Fruit fly (Drosophila melanogaster): ENCODE data around the gene eIF2D.
A peak's percentile ranks its signal among the peaks of the same experiment; 100 is the strongest.

Gene eIF2D

dm6 chr3R:29122817-29123611, 28.6 kb downstream of the eIF2D start, which contains the start of the genes yem and Ctl2 (continued):
- TF ChIP-seq ham (GFP tag; IDR thresholded peaks at IDR 0.05) (no peak; the same call in 1 of the 2 replicates), tin (GFP tag; optimal IDR thresholded peaks at IDR 0.05) (peak; percentile 84), CG13894 (tag; optimal IDR thresholded peaks at IDR 0.05) (peak; percentile 1), C15 (GFP tag; IDR thresholded peaks at IDR 0.05) (no peak), kah (GFP tag; optimal IDR thresholded peaks at IDR 0.05) (peak; percentile 22), fd96Cb (tag; optimal IDR thresholded peaks at IDR 0.05) (peak; percentile 44), CrebB (tag; optimal IDR thresholded peaks at IDR 0.05) (no peak), slou (GFP tag; optimal IDR thresholded peaks at IDR 0.05) (peak; percentile 59), eyg (GFP tag; optimal IDR thresholded peaks at IDR 0.05) (peak; percentile 62), Vsx1 (GFP tag; optimal IDR thresholded peaks at IDR 0.05) (no peak), Chrac-16 (GFP tag; optimal IDR thresholded peaks at IDR 0.05) (peak; percentile 71), pan (optimal IDR thresholded peaks at IDR 0.05) (no peak), pan (GFP tag; optimal IDR thresholded peaks at IDR 0.05 in 1 of 2, IDR thresholded peaks at IDR 0.05 in 1 of 2) (peak in 1 of 2 experiments; percentile 9), hkb (optimal IDR thresholded peaks at IDR 0.05) (peak; percentile 88), hkb (GFP tag; IDR thresholded peaks at IDR 0.05) (no peak), CG11560 (tag; IDR thresholded peaks at IDR 0.05) (peak; percentile 32; the same call in 1 of the 3 replicates), Lpt (GFP tag; optimal IDR thresholded peaks at IDR 0.05) (no peak), Dp (GFP tag; optimal IDR thresholded peaks at IDR 0.05) (peak; percentile 11), ase (GFP tag; IDR thresholded peaks at IDR 0.05) (no peak; the same call in 2 of the 3 replicates), CG17359 (tag; optimal IDR thresholded peaks at IDR 0.05) (peak; percentile 11), tgo (GFP tag; IDR thresholded peaks at IDR 0.05) (peak; percentile 58; the same call in 1 of the 3 replicates), rib (GFP tag; IDR thresholded peaks at IDR 0.05) (peak; percentile 87), CoRest (tag; optimal IDR thresholded peaks at IDR 0.05) (peak; percentile 83), lola (GFP tag; optimal IDR thresholded peaks at IDR 0.05) (peak in 1 of 3 experiments; percentile 69), Dip3 (GFP tag; optimal IDR thresholded peaks at IDR 0.05) (peak; percentile 86), CG2875 (GFP tag; optimal IDR thresholded peaks at IDR 0.05) (no peak), schlank (tag; optimal IDR thresholded peaks at IDR 0.05) (no peak), Sox100B (GFP tag; optimal IDR thresholded peaks at IDR 0.05) (no peak), CG1233 (GFP tag; optimal IDR thresholded peaks at IDR 0.05) (peak; percentile 48), Nf-YC (tag; optimal IDR thresholded peaks at IDR 0.05) (peak; percentile 58), hth (optimal IDR thresholded peaks at IDR 0.05) (no peak), CG6765 (GFP tag; optimal IDR thresholded peaks at IDR 0.05) (no peak), croc (GFP tag; conservative IDR thresholded peaks at IDR 0.05) (peak; percentile 39; the same call in 2 of the 3 replicates), CG14050 (GFP tag; IDR thresholded peaks at IDR 0.05) (no peak; the same call in 2 of the 3 replicates), tup (GFP tag; optimal IDR thresholded peaks at IDR 0.05) (peak; percentile 31), emc (GFP tag; optimal IDR thresholded peaks at IDR 0.05) (peak; percentile 55), Sox102F (GFP tag; optimal IDR thresholded peaks at IDR 0.05) (peak; percentile 59), CG10565 (GFP tag; optimal IDR thresholded peaks at IDR 0.05) (no peak), Dfd (GFP tag; optimal IDR thresholded peaks at IDR 0.05) (no peak), p53 (GFP tag; optimal IDR thresholded peaks at IDR 0.05) (peak; percentile 63), CG13775 (GFP tag; optimal IDR thresholded peaks at IDR 0.05) (peak; percentile 80), CG13624 (GFP tag; optimal IDR thresholded peaks at IDR 0.05) (peak; percentile 87), fru (optimal IDR thresholded peaks at IDR 0.05) (no peak), Bteb2 (GFP tag; optimal IDR thresholded peaks at IDR 0.05) (peak; percentile 73), zfh1 (GFP tag; IDR thresholded peaks at IDR 0.05) (peak; percentile 75), Opbp (GFP tag; IDR thresholded peaks at IDR 0.05; ENCODE audit: partially characterized antibody) (peak; percentile 35; the same call in 2 of the 3 replicates), CG4854 (GFP tag; optimal IDR thresholded peaks at IDR 0.05) (peak; percentile 51), Atf6 (GFP tag; IDR thresholded peaks at IDR 0.05) (0 out of 2 replicates have a peak, but pooled peaks have one; percentile 8), trh (GFP tag; optimal IDR thresholded peaks at IDR 0.05) (peak; percentile 75), crp (GFP tag; optimal IDR thresholded peaks at IDR 0.05) (peak; percentile 78 to 97)

All from whole organism, embryonic.